Worm (Caenorhabditis elegans) whole organism, L4 larva: ENCODE data around the gene eea-1.

Source experiments
- F37D6.2 ChIP-seq: sonication (generic microtip); optimal IDR thresholded peaks from 2 replicates; lab custom pipeline; 2016; ENCODE audit warnings: mild to moderate bottlenecking, missing genetic modification characterization, missing compliant biosample characterization
- ces-1 ChIP-seq: fragments of 150-350 bp; sonication (generic microtip); optimal IDR thresholded peaks from 4 replicates; lab custom pipeline; 2014; ENCODE audit warnings: missing biosample characterization, missing genetic modification reagents, missing genetic modification characterization
- egl-43 ChIP-seq: fragments of 200-800 bp; sonication (Bioruptor generic); IDR thresholded peaks from 2 replicates; pipeline ENCODE4 v1.3.6; 2022; ENCODE audit warnings: missing genetic modification reagents, missing genetic modification characterization, missing compliant biosample characterization
- pqm-1 ChIP-seq: sonication (generic microtip); optimal IDR thresholded peaks from 2 replicates; lab custom pipeline; 2017; ENCODE audit warnings: missing biosample characterization, missing genetic modification characterization
- skn-1 ChIP-seq: fragments of 150-350 bp; optimal IDR thresholded peaks from 2 replicates; lab custom pipeline; 2014; ENCODE audit warnings: missing biosample characterization, missing genetic modification characterization
- ztf-11 ChIP-seq: fragments of 150-350 bp; optimal IDR thresholded peaks from 2 replicates; lab custom pipeline; 2014; ENCODE audit warnings: missing biosample characterization, missing genetic modification characterization

- no peak for TF ChIP-seq egl-43 (GFP tag; lab: Robert Waterston, UW)
- no peak for TF ChIP-seq skn-1 (tag; lab: Kevin White, UChicago)
- no peak for TF ChIP-seq F37D6.2
- no peak for TF ChIP-seq ztf-11
- TF ChIP-seq ces-1 (GFP tag; lab: Kevin White, UChicago): no peak
- no peak for TF ChIP-seq pqm-1 (tag; lab: Kevin White, UChicago)
These were observed 15.3 kb upstream of the eea-1 start for ce11 chrV:13512515-13512914.
